Fruit fly (Drosophila melanogaster) whole organism, embryonic: ENCODE data around the gene dikar.

Experiments
- Antp ChIP-seq: fragments of 200-800 bp; sonication (Bioruptor generic); optimal IDR thresholded peaks from 3 replicates; lab custom pipeline; 2016; ENCODE audit warnings: missing biosample characterization, missing genetic modification characterization
- B-H2 ChIP-seq: fragments of 200-800 bp; sonication (Bioruptor generic); optimal IDR thresholded peaks from 2 replicates; lab custom pipeline; 2018; ENCODE audit warnings: missing biosample characterization, mild to moderate bottlenecking, missing genetic modification characterization
- BEAF-32 ChIP-seq: fragments of 200-800 bp; sonication (Bioruptor generic); optimal IDR thresholded peaks from 3 replicates; lab custom pipeline; 2017; ENCODE audit warnings: missing biosample characterization, missing genetic modification characterization, mild to moderate bottlenecking, moderate library complexity, missing genetic modification reagents
- CG11723 ChIP-seq: fragments of 200-800 bp; sonication (Bioruptor generic); optimal IDR thresholded peaks from 2 replicates; lab custom pipeline; 2017; ENCODE audit warnings: missing biosample characterization, mild to moderate bottlenecking, missing genetic modification characterization
- CG12659 ChIP-seq: fragments of 200-800 bp; sonication (Bioruptor generic); optimal IDR thresholded peaks from 3 replicates; lab custom pipeline; 2017; ENCODE audit warnings: mild to moderate bottlenecking, missing biosample characterization, missing genetic modification reagents, missing genetic modification characterization
- CG12744 ChIP-seq: fragments of 200-800 bp; sonication (Bioruptor generic); optimal IDR thresholded peaks from 2 replicates; lab custom pipeline; 2016; ENCODE audit warnings: missing biosample characterization, missing genetic modification characterization
- CG13123 ChIP-seq: fragments of 200-800 bp; sonication (Bioruptor generic); optimal IDR thresholded peaks from 2 replicates; lab custom pipeline; 2016; ENCODE audit warnings: missing biosample characterization, missing genetic modification characterization
- CG13287 ChIP-seq: fragments of 200-800 bp; sonication (Bioruptor generic); IDR thresholded peaks from 2 replicates; pipeline ENCODE4 v1.3.6; 2022; ENCODE audit warnings: missing biosample characterization, missing genetic modification characterization; ENCODE audit not compliant: partially characterized antibody
- CG13775 ChIP-seq: fragments of 200-800 bp; sonication (Bioruptor generic); optimal IDR thresholded peaks from 3 replicates; lab custom pipeline; 2017; ENCODE audit warnings: missing biosample characterization, mild to moderate bottlenecking, missing genetic modification characterization
- CG14014 ChIP-seq: fragments of 200-800 bp; sonication (Bioruptor generic); IDR thresholded peaks from 2 replicates; pipeline ENCODE4 v1.3.6; 2022; ENCODE audit warnings: missing biosample characterization, missing genetic modification characterization
- CG14710 ChIP-seq: fragments of 200-800 bp; sonication (Bioruptor generic); optimal IDR thresholded peaks from 3 replicates; lab custom pipeline; 2019; ENCODE audit warnings: missing biosample characterization, mild to moderate bottlenecking, missing genetic modification characterization, moderate library complexity
- CG1529 ChIP-seq: fragments of 200-800 bp; sonication (Bioruptor generic); optimal IDR thresholded peaks from 3 replicates; lab custom pipeline; 2018; ENCODE audit warnings: missing biosample characterization, missing genetic modification characterization
- CG1602 ChIP-seq: fragments of 200-800 bp; sonication (Bioruptor generic); optimal IDR thresholded peaks from 3 replicates; lab custom pipeline; 2016; ENCODE audit warnings: missing biosample characterization, missing genetic modification characterization
- CG16813 ChIP-seq: fragments of 200-800 bp; sonication (Bioruptor generic); IDR thresholded peaks from 3 replicates; pipeline ENCODE4 v1.3.6; 2022; ENCODE audit warnings: missing biosample characterization, missing genetic modification characterization; ENCODE audit not compliant: partially characterized antibody
- CG17361 ChIP-seq: fragments of 200-800 bp; sonication (Bioruptor generic); IDR thresholded peaks from 3 replicates; pipeline ENCODE4 v1.3.6; 2022; ENCODE audit warnings: missing biosample characterization, missing genetic modification characterization
- CG18476 ChIP-seq: fragments of 200-800 bp; sonication (Bioruptor generic); optimal IDR thresholded peaks from 2 replicates; lab custom pipeline; 2016; ENCODE audit warnings: missing biosample characterization, mild to moderate bottlenecking, missing genetic modification characterization
- CG34376 ChIP-seq: fragments of 200-800 bp; sonication (Bioruptor generic); optimal IDR thresholded peaks from 2 replicates; lab custom pipeline; 2018; ENCODE audit warnings: missing biosample characterization, mild to moderate bottlenecking, missing genetic modification characterization
- CG4707 ChIP-seq: fragments of 200-800 bp; sonication (Bioruptor generic); optimal IDR thresholded peaks from 2 replicates; lab custom pipeline; 2018; ENCODE audit warnings: missing biosample characterization, mild to moderate bottlenecking, missing genetic modification characterization, moderate library complexity
- CG5245 ChIP-seq: fragments of 200-800 bp; sonication (Bioruptor generic); optimal IDR thresholded peaks from 3 replicates; lab custom pipeline; 2016; ENCODE audit warnings: missing biosample characterization, missing genetic modification characterization
- CG6272 ChIP-seq: fragments of 200-800 bp; sonication (Bioruptor generic); IDR thresholded peaks from 2 replicates; pipeline ENCODE4 v1.3.6; 2022; ENCODE audit warnings: missing biosample characterization, missing genetic modification characterization
- CG6791 ChIP-seq: fragments of 200-800 bp; sonication (Bioruptor generic); IDR thresholded peaks from 3 replicates; pipeline ENCODE4 v1.3.6; 2022; ENCODE audit warnings: missing biosample characterization, missing genetic modification characterization; ENCODE audit not compliant: partially characterized antibody
- CG7271 ChIP-seq: fragments of 200-800 bp; sonication (Bioruptor generic); optimal IDR thresholded peaks from 2 replicates; lab custom pipeline; 2018; ENCODE audit warnings: missing biosample characterization, mild to moderate bottlenecking, missing genetic modification characterization, moderate library complexity
- CG7963 ChIP-seq: fragments of 200-800 bp; sonication (Bioruptor generic); IDR thresholded peaks from 3 replicates; pipeline ENCODE4 v1.3.6; 2022; ENCODE audit warnings: missing biosample characterization, missing genetic modification characterization; ENCODE audit not compliant: partially characterized antibody
- CG9817 ChIP-seq: fragments of 200-800 bp; sonication (Bioruptor generic); optimal IDR thresholded peaks from 2 replicates; lab custom pipeline; 2018; ENCODE audit warnings: missing biosample characterization, mild to moderate bottlenecking, missing genetic modification characterization, moderate library complexity
- Chrac-16 ChIP-seq: fragments of 200-800 bp; sonication (Bioruptor generic); optimal IDR thresholded peaks from 3 replicates; lab custom pipeline; 2016; ENCODE audit warnings: missing biosample characterization, missing genetic modification characterization
- Dad ChIP-seq: fragments of 200-800 bp; sonication (Bioruptor generic); optimal IDR thresholded peaks from 3 replicates; lab custom pipeline; 2016; ENCODE audit warnings: missing biosample characterization, missing genetic modification characterization
- Doc3 ChIP-seq: fragments of 200-800 bp; sonication (Bioruptor generic); IDR thresholded peaks from 3 replicates; pipeline ENCODE4 v1.3.6; 2022; ENCODE audit warnings: missing biosample characterization, missing genetic modification characterization; ENCODE audit not compliant: partially characterized antibody
- Eip74EF ChIP-seq, 2 experiments: fragments of 200-800 bp in 1 of 2; fragments of >200 bp in 1 of 2; sonication (Bioruptor generic) in 1 of 2; optimal IDR thresholded peaks; 2 replicates each; lab custom pipeline; 2017 to 2019; ENCODE audit warnings: missing biosample characterization in 2 of 2, missing genetic modification characterization in 2 of 2, mild to moderate bottlenecking in 1 of 2, moderate library complexity in 1 of 2
- H2.0 ChIP-seq: fragments of 200-800 bp; sonication (Bioruptor generic); IDR thresholded peaks from 2 replicates; pipeline ENCODE4 v1.3.6; 2022; ENCODE audit warnings: missing biosample characterization, missing genetic modification characterization
- Hey ChIP-seq: fragments of 200-800 bp; sonication (Bioruptor generic); optimal IDR thresholded peaks from 3 replicates; lab custom pipeline; 2018; ENCODE audit warnings: missing biosample characterization, mild to moderate bottlenecking, missing genetic modification characterization
- HmgD ChIP-seq: fragments of 200-800 bp; sonication (Bioruptor generic); optimal IDR thresholded peaks from 3 replicates; lab custom pipeline; 2016; ENCODE audit warnings: missing biosample characterization, missing genetic modification characterization
- Hr3 ChIP-seq: fragments of 200-800 bp; sonication (Bioruptor generic); optimal IDR thresholded peaks from 3 replicates; lab custom pipeline; 2016; ENCODE audit warnings: missing biosample characterization, missing genetic modification characterization
- Lhr ChIP-seq: fragments of 200-800 bp; sonication (Bioruptor generic); optimal IDR thresholded peaks from 3 replicates; lab custom pipeline; 2017; ENCODE audit warnings: mild to moderate bottlenecking, missing biosample characterization, missing genetic modification reagents, missing genetic modification characterization
- Opbp ChIP-seq: fragments of 200-800 bp; sonication (Bioruptor generic); IDR thresholded peaks from 3 replicates; pipeline ENCODE4 v1.3.6; 2022; ENCODE audit warnings: missing biosample characterization, missing genetic modification characterization; ENCODE audit not compliant: partially characterized antibody
- Scr ChIP-seq: fragments of 200-800 bp; sonication (Bioruptor generic); IDR thresholded peaks from 2 replicates; pipeline ENCODE4 v1.3.6; 2022; ENCODE audit warnings: missing biosample characterization, missing genetic modification characterization; ENCODE audit not compliant: partially characterized antibody
- br ChIP-seq: fragments of >200 bp; optimal IDR thresholded peaks from 2 replicates; lab custom pipeline; 2017
- crc ChIP-seq: fragments of 200-800 bp; sonication (Bioruptor generic); optimal IDR thresholded peaks from 2 replicates; lab custom pipeline; 2016; ENCODE audit warnings: missing biosample characterization, missing genetic modification characterization
- croc ChIP-seq: fragments of 200-800 bp; sonication (Bioruptor generic); conservative IDR thresholded peaks from 3 replicates; pipeline ENCODE4 v1.3.6; 2022; ENCODE audit warnings: missing biosample characterization, missing genetic modification characterization
- crol ChIP-seq: fragments of 200-800 bp; sonication (Bioruptor generic); IDR thresholded peaks from 2 replicates; pipeline ENCODE4 v1.3.6; 2022; ENCODE audit warnings: missing biosample characterization, missing genetic modification characterization
- dm ChIP-seq: fragments of 200-800 bp; sonication (Bioruptor generic); optimal IDR thresholded peaks from 3 replicates; lab custom pipeline; 2016; ENCODE audit warnings: missing biosample characterization, missing genetic modification characterization
- gsb-n ChIP-seq: fragments of 200-800 bp; sonication (Bioruptor generic); optimal IDR thresholded peaks from 3 replicates; lab custom pipeline; 2018; ENCODE audit warnings: missing biosample characterization, mild to moderate bottlenecking, missing genetic modification characterization
- hb ChIP-seq: fragments of 200-800 bp; sonication (Bioruptor generic); IDR thresholded peaks from 3 replicates; pipeline ENCODE4 v1.3.6; 2022; ENCODE audit warnings: missing biosample characterization, missing genetic modification characterization; ENCODE audit not compliant: partially characterized antibody
- jigr1 ChIP-seq: fragments of 200-800 bp; sonication (Bioruptor generic); IDR thresholded peaks from 3 replicates; pipeline ENCODE4 v1.3.6; 2022; ENCODE audit warnings: missing biosample characterization, missing genetic modification characterization
- pzg ChIP-seq: fragments of 200-800 bp; sonication (Bioruptor generic); optimal IDR thresholded peaks from 3 replicates; lab custom pipeline; 2018; ENCODE audit warnings: missing biosample characterization, mild to moderate bottlenecking, missing genetic modification characterization, moderate library complexity
- ro ChIP-seq: fragments of 200-800 bp; sonication (Bioruptor generic); IDR thresholded peaks from 2 replicates; pipeline ENCODE4 v1.3.6; 2022; ENCODE audit warnings: missing biosample characterization, missing genetic modification characterization
- sens-2 ChIP-seq: fragments of 200-800 bp; sonication (Bioruptor generic); IDR thresholded peaks from 2 replicates; pipeline ENCODE4 v1.3.6; 2022; ENCODE audit warnings: missing biosample characterization, missing genetic modification characterization
- sisA ChIP-seq: fragments of 200-800 bp; sonication (Bioruptor generic); IDR thresholded peaks from 2 replicates; pipeline ENCODE4 v1.3.6; 2022; ENCODE audit warnings: missing biosample characterization, missing genetic modification characterization
- slou ChIP-seq: fragments of 200-800 bp; sonication (Bioruptor generic); optimal IDR thresholded peaks from 3 replicates; lab custom pipeline; 2016; ENCODE audit warnings: missing biosample characterization, missing genetic modification characterization
- slp2 ChIP-seq: fragments of 200-800 bp; sonication (Bioruptor generic); optimal IDR thresholded peaks from 2 replicates; lab custom pipeline; 2016; ENCODE audit warnings: missing biosample characterization, missing genetic modification characterization
- stc ChIP-seq: fragments of 200-800 bp; sonication (Bioruptor generic); IDR thresholded peaks from 2 replicates; pipeline ENCODE4 v1.3.6; 2022; ENCODE audit warnings: missing biosample characterization, missing genetic modification characterization

Gene dikar

DNA sequence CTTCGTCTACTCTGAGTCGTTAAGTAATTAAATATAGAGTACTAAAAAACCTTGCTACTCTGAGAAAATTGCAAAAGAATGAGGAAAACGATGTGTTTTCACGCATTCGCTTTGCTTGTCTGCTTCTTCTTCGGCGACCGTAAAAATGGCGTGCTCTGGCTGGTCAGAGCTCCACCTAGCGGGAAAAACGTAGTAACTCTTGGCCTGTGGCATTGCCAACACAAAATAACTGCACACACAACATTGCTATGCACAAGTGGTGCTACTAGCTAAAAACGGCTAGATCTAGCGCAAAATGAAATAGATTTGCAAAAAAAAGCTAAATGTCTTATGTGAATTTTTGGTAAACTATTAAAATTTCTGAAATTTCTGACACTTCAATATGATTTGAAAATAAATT is 4.2 kb upstream of the dikar start (continued):
- TF ChIP-seq CG1602 (GFP tag; lab: Kevin White, UChicago) = peak; percentile 4
- TF ChIP-seq CG16813 (GFP tag; lab: Robert Waterston, UW) = peak; percentile 29; the same call in 1 of the 3 replicates
- peak; percentile 47 for TF ChIP-seq Dad (GFP tag; lab: Kevin White, UChicago)
- TF ChIP-seq CG6791 (GFP tag; lab: Robert Waterston, UW) = peak; percentile 78
- TF ChIP-seq CG11723 (GFP tag; lab: Kevin White, UChicago) = peak; percentile 28
- TF ChIP-seq Scr (GFP tag; lab: Robert Waterston, UW) = peak; percentile 51; the same call in 1 of the 2 replicates
- peak; percentile 55 for TF ChIP-seq Lhr (GFP tag; lab: Kevin White, UChicago)
- no peak for TF ChIP-seq Doc3 (GFP tag; lab: Robert Waterston, UW)
- peak; percentile 63 for TF ChIP-seq CG14710 (tag; lab: Kevin White, UChicago)
- TF ChIP-seq slp2 (GFP tag; lab: Kevin White, UChicago) = peak; percentile 20
- no peak for TF ChIP-seq ro
- TF ChIP-seq CG12744 (GFP tag; lab: Kevin White, UChicago) = no peak
- peak; percentile 9 for TF ChIP-seq CG5245 (GFP tag; lab: Kevin White, UChicago)
- no peak for TF ChIP-seq slou (GFP tag; lab: Kevin White, UChicago)
- TF ChIP-seq Hey (tag; lab: Kevin White, UChicago) = no peak
- TF ChIP-seq CG13775 (GFP tag; lab: Kevin White, UChicago) = peak; percentile 11
- no peak for TF ChIP-seq CG18476
- peak; percentile 50 for TF ChIP-seq Hr3
- peak; percentile 94 for TF ChIP-seq dm
- TF ChIP-seq CG4707 (GFP tag; lab: Kevin White, UChicago) = no peak
- TF ChIP-seq CG7963 = no peak
- TF ChIP-seq Eip74EF (GFP tag; optimal IDR thresholded peaks at IDR 0.05; lab: Kevin White, UChicago) = no peak
- TF ChIP-seq B-H2 (GFP tag; lab: Kevin White, UChicago) = peak; percentile 67
- TF ChIP-seq Antp (GFP tag; lab: Kevin White, UChicago) = peak; percentile 49
- 0 out of 2 replicates have a peak, but pooled peaks have one; percentile 30 for TF ChIP-seq sens-2 (GFP tag; lab: Robert Waterston, UW)
- peak; percentile 18 for TF ChIP-seq Chrac-16 (GFP tag; lab: Kevin White, UChicago)
- TF ChIP-seq CG7271 (tag; lab: Kevin White, UChicago) = no peak
- TF ChIP-seq CG6272 (GFP tag; lab: Robert Waterston, UW) = peak; percentile 55; the same call in 1 of the 2 replicates
- no peak for TF ChIP-seq croc
- TF ChIP-seq jigr1 (GFP tag; lab: Robert Waterston, UW) = peak; percentile 17; the same call in 1 of the 3 replicates
- TF ChIP-seq stc (GFP tag; lab: Robert Waterston, UW) = no peak
- TF ChIP-seq hb (GFP tag; lab: Robert Waterston, UW) = no peak
- peak; percentile 45; the same call in 1 of the 2 replicates for TF ChIP-seq sisA
- no peak for TF ChIP-seq CG1529 (GFP tag; lab: Kevin White, UChicago)
- peak; percentile 20 for TF ChIP-seq HmgD
- peak; percentile 73 for TF ChIP-seq Opbp
- TF ChIP-seq CG13287 (GFP tag; lab: Robert Waterston, UW) = peak; percentile 54; the same call in 1 of the 2 replicates
- peak; percentile 42 for TF ChIP-seq CG9817 (tag; lab: Kevin White, UChicago)
- TF ChIP-seq crc (GFP tag; lab: Kevin White, UChicago) = no peak
- peak; percentile 29 for TF ChIP-seq CG34376 (GFP tag; lab: Kevin White, UChicago)
- TF ChIP-seq CG14014 (GFP tag; lab: Robert Waterston, UW) = peak; percentile 73
- 0 out of 3 replicates have a peak, but pooled peaks have one; percentile 48 for TF ChIP-seq CG17361 (GFP tag; lab: Robert Waterston, UW)
- no peak; the same call in 1 of the 2 replicates for TF ChIP-seq crol (GFP tag; lab: Robert Waterston, UW)
- peak; percentile 58 for TF ChIP-seq BEAF-32 (GFP tag; lab: Kevin White, UChicago)
- TF ChIP-seq CG13123 (GFP tag; lab: Kevin White, UChicago) = no peak
- TF ChIP-seq br = no peak
- peak; percentile 62 for TF ChIP-seq gsb-n
- TF ChIP-seq H2.0 (GFP tag; lab: Robert Waterston, UW) = no peak
- TF ChIP-seq CG12659 (GFP tag; lab: Kevin White, UChicago) = peak; percentile 84
- TF ChIP-seq pzg (GFP tag; lab: Kevin White, UChicago) = peak; percentile 73
